Worm (Caenorhabditis elegans): Measurements from ENCODE around the gene ZK616.1.

ZK616.1 gene

DNA sequence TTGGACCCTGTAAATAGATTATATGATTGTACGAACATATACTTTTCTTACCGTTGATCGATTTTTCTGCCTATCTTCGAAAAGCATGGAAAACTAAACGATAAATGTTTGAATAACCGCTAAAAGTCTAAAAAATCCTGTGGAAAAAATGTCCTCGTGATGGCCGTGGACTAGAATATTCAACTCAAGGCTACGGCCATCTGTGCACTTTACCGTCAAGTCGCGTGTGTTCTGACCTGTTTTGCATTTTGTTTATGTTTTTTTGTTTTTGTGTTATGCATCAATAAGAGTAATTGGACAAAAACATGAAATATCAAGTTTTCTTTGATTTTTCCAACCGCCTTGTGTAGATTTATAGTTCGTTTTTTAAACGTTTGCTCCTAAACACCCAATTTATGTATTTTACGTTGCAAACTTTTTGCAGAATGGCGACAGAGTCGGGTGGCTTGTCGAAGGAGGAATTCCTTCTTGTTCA lies 36.5 kb upstream of the ZK616.1 start, which contains the start of the genes hda-6 and F41H10.4 (continued):
- peak; percentile 69 for TF ChIP-seq ceh-2 (tag; optimal IDR thresholded peaks at IDR 0.05)
- TF ChIP-seq hlh-30 (tag; optimal IDR thresholded peaks at IDR 0.05; ENCODE audit: insufficient read depth), result peak; percentile 82
- TF ChIP-seq ztf-16 (tag; optimal IDR thresholded peaks at IDR 0.05), result no peak
- peak; percentile 73 for TF ChIP-seq tbx-2 (tag; optimal IDR thresholded peaks at IDR 0.05)
- no peak for TF ChIP-seq dmd-4 (tag; optimal IDR thresholded peaks at IDR 0.05; ENCODE audit: borderline replicate concordance)
- TF ChIP-seq ceh-22 (tag; optimal IDR thresholded peaks at IDR 0.05), result no peak
- TF ChIP-seq dve-1 (tag; optimal IDR thresholded peaks at IDR 0.05), result no peak
- TF ChIP-seq sox-4 (tag; optimal IDR thresholded peaks at IDR 0.05), result no peak
- no peak for TF ChIP-seq ama-1 (optimal IDR thresholded peaks at IDR 0.05)
- peak; percentile 33 for TF ChIP-seq nfya-1 (tag; optimal IDR thresholded peaks at IDR 0.05)
- TF ChIP-seq pqm-1 (tag; optimal IDR thresholded peaks at IDR 0.05), result no peak
- peak; percentile 49 for TF ChIP-seq rnt-1 (tag; optimal IDR thresholded peaks at IDR 0.05)
- TF ChIP-seq ceh-34 (tag; optimal IDR thresholded peaks at IDR 0.05), result no peak
- TF ChIP-seq unc-3 (GFP tag; conservative IDR thresholded peaks at IDR 0.05), result no peak
- no peak for TF ChIP-seq unc-3 (tag; optimal IDR thresholded peaks at IDR 0.05)
- peak; percentile 51 for TF ChIP-seq ets-4 (tag; optimal IDR thresholded peaks at IDR 0.05)
- TF ChIP-seq zip-5 (tag; optimal IDR thresholded peaks at IDR 0.05), result peak; percentile 23
- TF ChIP-seq madf-2 (tag; optimal IDR thresholded peaks at IDR 0.05), result no peak
- TF ChIP-seq ceh-24 (tag; optimal IDR thresholded peaks at IDR 0.05), result no peak
- no peak for TF ChIP-seq eyg-1 (tag; optimal IDR thresholded peaks at IDR 0.05)
- TF ChIP-seq C08G9.2 (tag; optimal IDR thresholded peaks at IDR 0.05), result peak; percentile 88
- no peak for TF ChIP-seq pat-9 (tag; optimal IDR thresholded peaks at IDR 0.05)
- no peak for TF ChIP-seq npax-4 (tag; optimal IDR thresholded peaks at IDR 0.05)
- no peak for TF ChIP-seq ttx-3 (tag; optimal IDR thresholded peaks at IDR 0.05)
- no peak for TF ChIP-seq ahr-1 (tag; optimal IDR thresholded peaks at IDR 0.05)
- TF ChIP-seq pag-3 (tag; optimal IDR thresholded peaks at IDR 0.05; ENCODE audit: borderline replicate concordance), result no peak
- TF ChIP-seq ceh-18 (tag; optimal IDR thresholded peaks at IDR 0.05), result no peak
- TF ChIP-seq tbx-7 (tag; optimal IDR thresholded peaks at IDR 0.05), result peak; percentile 54
- TF ChIP-seq pros-1 (tag; optimal IDR thresholded peaks at IDR 0.05), result no peak
- TF ChIP-seq K09A11.1 (tag; optimal IDR thresholded peaks at IDR 0.05; ENCODE audit: insufficient read depth), result no peak
- peak; percentile 24 for TF ChIP-seq ref-2 (tag; optimal IDR thresholded peaks at IDR 0.05)
- TF ChIP-seq ceh-45 (GFP tag; IDR thresholded peaks at IDR 0.05), result no peak
- no peak for TF ChIP-seq ceh-6 (GFP tag; optimal IDR thresholded peaks at IDR 0.05)
- no peak for TF ChIP-seq pha-2 (tag; optimal IDR thresholded peaks at IDR 0.05)
- TF ChIP-seq ceh-48 (tag; optimal IDR thresholded peaks at IDR 0.05), result no peak
- no peak for TF ChIP-seq fax-1 (tag; optimal IDR thresholded peaks at IDR 0.05)
- no peak for TF ChIP-seq F13H6.1 (tag; optimal IDR thresholded peaks at IDR 0.05)
- no peak for TF ChIP-seq fkh-10 (GFP tag; optimal IDR thresholded peaks at IDR 0.05)
- no peak for TF ChIP-seq ceh-30 (tag; optimal IDR thresholded peaks at IDR 0.05)
- no peak for TF ChIP-seq mec-3 (tag; optimal IDR thresholded peaks at IDR 0.05; ENCODE audit: borderline replicate concordance)
- TF ChIP-seq lim-6 (tag; optimal IDR thresholded peaks at IDR 0.05), result no peak
- TF ChIP-seq lin-11 (tag; optimal IDR thresholded peaks at IDR 0.05), result no peak
- TF ChIP-seq unc-55 (GFP tag; optimal IDR thresholded peaks at IDR 0.05), result no peak
- TF ChIP-seq syd-9 (tag; optimal IDR thresholded peaks at IDR 0.05), result no peak

- no peak for TF ChIP-seq ceh-19 (GFP tag; optimal IDR thresholded peaks at IDR 0.05)
- TF ChIP-seq ztf-16 (tag; optimal IDR thresholded peaks at IDR 0.05), result no peak
- TF ChIP-seq hlh-6 (tag; optimal IDR thresholded peaks at IDR 0.05), result no peak
These were observed 34.1 kb upstream of the ZK616.1 start, which contains the start of gene sand-1 for ce11 chrIV:5366567-5366966. sand-1 (plus strand) TSS chrIV:5366867.
